Worm (Caenorhabditis elegans) whole organism, L2 larva: Measurements from ENCODE around the gene ttr-16.
A peak's percentile ranks its signal among the peaks of the same experiment; 100 is the strongest.

Experiments used
- C34F6.9 ChIP-seq: fragments of 150-350 bp; optimal IDR thresholded peaks from 2 replicates; lab custom pipeline; 2014; ENCODE audit warnings: missing biosample characterization, missing genetic modification characterization
- F13H6.1 ChIP-seq: sonication (generic microtip); optimal IDR thresholded peaks from 2 replicates; lab custom pipeline; 2016; ENCODE audit warnings: missing genetic modification characterization, missing compliant biosample characterization
- R02D3.7 ChIP-seq: fragments of 150-350 bp; optimal IDR thresholded peaks from 2 replicates; lab custom pipeline; 2014; ENCODE audit warnings: missing biosample characterization, missing genetic modification characterization
- ZK546.5 ChIP-seq: sonication (generic microtip); optimal IDR thresholded peaks from 2 replicates; lab custom pipeline; 2017; ENCODE audit warnings: missing biosample characterization, missing genetic modification characterization
- alr-1 ChIP-seq: fragments of 150-350 bp; optimal IDR thresholded peaks from 2 replicates; lab custom pipeline; 2014; ENCODE audit warnings: missing biosample characterization, missing genetic modification characterization
- aly-2 ChIP-seq: fragments of 150-350 bp; optimal IDR thresholded peaks from 2 replicates; lab custom pipeline; 2014; ENCODE audit warnings: missing biosample characterization, missing genetic modification characterization
- ama-1 ChIP-seq: fragments of 150-350 bp; optimal IDR thresholded peaks from 2 replicates; lab custom pipeline; 2018; ENCODE audit warnings: inconsistent platforms
- blmp-1 ChIP-seq: sonication (generic microtip); optimal IDR thresholded peaks from 2 replicates; lab custom pipeline; 2017; ENCODE audit warnings: missing genetic modification characterization, mild to moderate bottlenecking, missing compliant biosample characterization, antibody characterized with exemption, moderate library complexity; ENCODE audit not compliant: insufficient read depth
- ceh-16 ChIP-seq: fragments of 150-350 bp; optimal IDR thresholded peaks from 2 replicates; lab custom pipeline; 2014; ENCODE audit warnings: missing biosample characterization, missing genetic modification characterization
- ceh-82 ChIP-seq: fragments of 150-350 bp; optimal IDR thresholded peaks from 2 replicates; lab custom pipeline; 2014; ENCODE audit warnings: missing biosample characterization, missing genetic modification characterization
- crh-2 ChIP-seq: sonication (generic microtip); optimal IDR thresholded peaks from 2 replicates; lab custom pipeline; 2017; ENCODE audit warnings: missing biosample characterization, missing genetic modification characterization
- dmd-4 ChIP-seq: sonication (generic microtip); optimal IDR thresholded peaks from 2 replicates; lab custom pipeline; 2017; ENCODE audit warnings: missing biosample characterization, missing genetic modification characterization
- egl-27 ChIP-seq: sonication (generic microtip); optimal IDR thresholded peaks from 3 replicates; lab custom pipeline; 2017; ENCODE audit warnings: missing biosample characterization, missing genetic modification reagents, missing genetic modification characterization
- elt-1 ChIP-seq: fragments of 150-350 bp; optimal IDR thresholded peaks from 2 replicates; lab custom pipeline; 2014; ENCODE audit warnings: missing biosample characterization, missing genetic modification characterization
- fos-1 ChIP-seq: fragments of 150-350 bp; optimal IDR thresholded peaks from 2 replicates; lab custom pipeline; 2014; ENCODE audit warnings: missing biosample characterization, missing genetic modification characterization
- gmeb-1 ChIP-seq: fragments of 150-350 bp; optimal IDR thresholded peaks from 2 replicates; lab custom pipeline; 2014; ENCODE audit warnings: missing biosample characterization, missing genetic modification characterization
- lin-11 ChIP-seq: fragments of 150-350 bp; sonication (generic microtip); optimal IDR thresholded peaks from 2 replicates; lab custom pipeline; 2014; ENCODE audit warnings: missing biosample characterization, missing genetic modification characterization, inconsistent platforms, mixed read lengths
- lin-13 ChIP-seq: fragments of 150-350 bp; optimal IDR thresholded peaks from 2 replicates; lab custom pipeline; 2014; ENCODE audit warnings: missing biosample characterization, missing genetic modification reagents, missing genetic modification characterization
- lin-39 ChIP-seq: fragments of 150-350 bp; optimal IDR thresholded peaks from 2 replicates; lab custom pipeline; 2014; ENCODE audit warnings: missing biosample characterization, missing genetic modification reagents, missing genetic modification characterization
- lsy-2 ChIP-seq, 2 experiments: fragments of 150-350 bp in 1 of 2; sonication (generic microtip) in 1 of 2; optimal IDR thresholded peaks; 2 replicates each; lab custom pipeline; 2014 to 2017; ENCODE audit warnings: missing biosample characterization in 2 of 2, missing genetic modification characterization in 2 of 2
- mab-5 ChIP-seq: fragments of 150-350 bp; optimal IDR thresholded peaks from 2 replicates; lab custom pipeline; 2014; ENCODE audit warnings: missing biosample characterization, missing genetic modification characterization
- mbf-1 ChIP-seq: sonication (generic microtip); optimal IDR thresholded peaks from 2 replicates; lab custom pipeline; 2017; ENCODE audit warnings: missing biosample characterization, missing genetic modification characterization
- mdl-1 ChIP-seq, 2 experiments: fragments of 150-350 bp in 1 of 2; sonication (generic microtip) in 1 of 2; optimal IDR thresholded peaks; 2 replicates each; lab custom pipeline; 2017; ENCODE audit warnings: missing biosample characterization in 2 of 2, missing genetic modification characterization in 2 of 2
- nhr-10 ChIP-seq: sonication (generic microtip); optimal IDR thresholded peaks from 2 replicates; lab custom pipeline; 2017; ENCODE audit warnings: missing biosample characterization, missing genetic modification characterization
- nhr-11 ChIP-seq: fragments of 150-350 bp; optimal IDR thresholded peaks from 2 replicates; lab custom pipeline; 2014; ENCODE audit warnings: missing biosample characterization, missing genetic modification characterization
- nhr-12 ChIP-seq: fragments of 150-350 bp; optimal IDR thresholded peaks from 2 replicates; lab custom pipeline; 2014; ENCODE audit warnings: missing biosample characterization, missing genetic modification characterization
- nhr-129 ChIP-seq: fragments of 150-350 bp; optimal IDR thresholded peaks from 2 replicates; lab custom pipeline; 2014; ENCODE audit warnings: missing biosample characterization, missing genetic modification characterization
- nhr-21 ChIP-seq: fragments of 150-350 bp; optimal IDR thresholded peaks from 2 replicates; lab custom pipeline; 2014; ENCODE audit warnings: missing biosample characterization, missing genetic modification characterization
- nhr-23 ChIP-seq: fragments of 150-350 bp; optimal IDR thresholded peaks from 2 replicates; lab custom pipeline; 2014; ENCODE audit warnings: missing biosample characterization, missing genetic modification reagents, missing genetic modification characterization
- nhr-237 ChIP-seq: fragments of 150-350 bp; optimal IDR thresholded peaks from 2 replicates; lab custom pipeline; 2014; ENCODE audit warnings: missing biosample characterization, missing genetic modification characterization
- nhr-25 ChIP-seq: fragments of 150-350 bp; sonication (generic microtip); optimal IDR thresholded peaks from 3 replicates; lab custom pipeline; 2014; ENCODE audit warnings: missing biosample characterization, missing genetic modification characterization
- nhr-6 ChIP-seq: fragments of 150-350 bp; optimal IDR thresholded peaks from 2 replicates; lab custom pipeline; 2014; ENCODE audit warnings: missing biosample characterization, missing genetic modification characterization
- nhr-77 ChIP-seq: fragments of 150-350 bp; optimal IDR thresholded peaks from 2 replicates; lab custom pipeline; 2014; ENCODE audit warnings: missing biosample characterization, missing genetic modification characterization
- peb-1 ChIP-seq: fragments of 150-350 bp; optimal IDR thresholded peaks from 2 replicates; lab custom pipeline; 2014; ENCODE audit warnings: missing biosample characterization, missing genetic modification characterization
- sem-4 ChIP-seq: fragments of 150-350 bp; optimal IDR thresholded peaks from 2 replicates; lab custom pipeline; 2014; ENCODE audit warnings: missing biosample characterization, missing genetic modification reagents, missing genetic modification characterization
- skn-1 ChIP-seq: sonication (generic microtip); optimal IDR thresholded peaks from 2 replicates; lab custom pipeline; 2017; ENCODE audit warnings: missing biosample characterization, missing genetic modification characterization
- sma-3 ChIP-seq: sonication (generic microtip); optimal IDR thresholded peaks from 2 replicates; lab custom pipeline; 2016; ENCODE audit warnings: missing genetic modification reagents, missing genetic modification characterization, missing compliant biosample characterization
- sma-9 ChIP-seq, 2 experiments: fragments of 150-350 bp in 1 of 2; sonication (generic microtip) in 1 of 2; optimal IDR thresholded peaks; 2 replicates each; lab custom pipeline; 2014 to 2016; ENCODE audit warnings: missing genetic modification characterization in 2 of 2, mild to moderate bottlenecking in 1 of 2, missing biosample characterization in 1 of 2, missing compliant biosample characterization in 1 of 2, missing genetic modification reagents in 1 of 2, moderate library complexity in 1 of 2
- snpc-4 ChIP-seq: fragments of 150-350 bp; optimal IDR thresholded peaks from 2 replicates; lab custom pipeline; 2014; ENCODE audit warnings: missing biosample characterization, missing genetic modification characterization
- unc-55 ChIP-seq: fragments of 150-350 bp; sonication (generic microtip); optimal IDR thresholded peaks from 3 replicates; lab custom pipeline; 2014; ENCODE audit warnings: missing biosample characterization, missing genetic modification reagents, missing genetic modification characterization
- unc-62 ChIP-seq: fragments of 150-350 bp; optimal IDR thresholded peaks from 2 replicates; lab custom pipeline; 2014; ENCODE audit warnings: missing biosample characterization, missing genetic modification reagents, missing genetic modification characterization
- zag-1 ChIP-seq: fragments of 150-350 bp; optimal IDR thresholded peaks from 2 replicates; lab custom pipeline; 2014; ENCODE audit warnings: missing biosample characterization, missing genetic modification characterization
- ztf-1 ChIP-seq: fragments of 200-800 bp; sonication (Bioruptor generic); conservative IDR thresholded peaks from 2 replicates; pipeline ENCODE4 v1.3.6; 2022; ENCODE audit warnings: missing genetic modification characterization, missing compliant biosample characterization
- ztf-11 ChIP-seq: sonication (generic microtip); optimal IDR thresholded peaks from 2 replicates; lab custom pipeline; 2017; ENCODE audit warnings: missing biosample characterization, missing genetic modification characterization
- ztf-4 ChIP-seq: fragments of 150-350 bp; optimal IDR thresholded peaks from 2 replicates; lab custom pipeline; 2014; ENCODE audit warnings: missing biosample characterization, missing genetic modification characterization

ttr-16 gene

ce11 chrIV:11038618-11038664 is 25.5 kb downstream of the ttr-16 start, which contains the start of gene kdin-1:
kdin-1 (plus strand) TSS chrIV:11038655.
- TF ChIP-seq ceh-82 (tag; lab: Kevin White, UChicago): no peak
- no peak for TF ChIP-seq ztf-1 (GFP tag; lab: Robert Waterston, UW)

ce11 chrIV:11038218-11038617 is 25.7 kb downstream of the ttr-16 start:
- no peak for TF ChIP-seq ztf-4

DNA sequence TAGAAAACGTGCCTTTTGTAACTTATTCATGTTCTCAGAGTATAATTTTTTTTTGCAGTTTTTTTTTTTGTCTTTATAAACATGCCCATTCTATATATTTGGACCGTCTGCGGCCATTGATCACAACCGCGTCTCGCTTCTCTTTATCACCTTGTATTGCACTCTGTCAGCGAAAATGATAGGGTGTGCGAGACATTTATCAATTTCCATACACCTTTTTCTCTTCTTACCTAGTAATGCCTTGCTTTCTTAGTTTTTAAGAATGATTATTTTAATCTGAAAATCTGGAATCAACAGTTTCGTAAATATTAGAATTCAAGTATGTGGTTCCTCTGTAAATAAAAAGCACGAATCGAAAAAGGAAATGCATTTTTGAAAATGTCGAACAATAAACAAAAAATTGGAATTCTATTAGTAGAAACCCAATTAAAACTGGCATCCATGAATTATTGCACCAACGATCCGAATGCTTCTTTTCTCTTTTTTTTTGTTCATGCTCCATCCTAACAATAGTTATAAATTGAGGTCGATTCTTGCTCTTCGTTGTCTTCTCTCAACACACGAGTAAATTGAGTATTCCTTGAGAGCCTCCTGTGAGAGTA is 26.7 kb downstream of the ttr-16 start:
- TF ChIP-seq unc-62 (GFP tag; lab: Kevin White, UChicago) (no peak), ceh-82 (tag; lab: Kevin White, UChicago) (no peak), zag-1 (tag; lab: Kevin White, UChicago) (peak; percentile 22), ZK546.5 (tag; lab: Kevin White, UChicago) (no peak), nhr-237 (tag; lab: Kevin White, UChicago) (no peak), nhr-77 (tag; lab: Kevin White, UChicago) (no peak), sma-9 (GFP tag; optimal IDR thresholded peaks at IDR 0.05; lab: Kevin White, UChicago) (no peak), sma-9 (tag; optimal IDR thresholded peaks at IDR 0.05; lab: Kevin White, UChicago) (no peak), egl-27 (tag; lab: Kevin White, UChicago) (no peak), ama-1 (lab: Kevin White, UChicago) (no peak), lin-39 (no peak), lin-13 (no peak), blmp-1 (tag; lab: Kevin White, UChicago) (no peak), nhr-10 (no peak), ztf-1 (GFP tag; lab: Robert Waterston, UW) (no peak), nhr-25 (tag; lab: Kevin White, UChicago) (no peak), fos-1 (peak; percentile 73), nhr-6 (no peak), mdl-1 (tag; optimal IDR thresholded peaks at IDR 0.05; lab: Kevin White, UChicago) (no peak), mab-5 (tag; lab: Kevin White, UChicago) (no peak), snpc-4 (no peak), nhr-23 (tag; lab: Kevin White, UChicago) (no peak), nhr-129 (tag; lab: Kevin White, UChicago) (no peak), gmeb-1 (tag; lab: Kevin White, UChicago) (no peak), lsy-2 (tag; optimal IDR thresholded peaks at IDR 0.05; lab: Kevin White, UChicago) (peak in 1 of 2 experiments; percentile 33)

DNA sequence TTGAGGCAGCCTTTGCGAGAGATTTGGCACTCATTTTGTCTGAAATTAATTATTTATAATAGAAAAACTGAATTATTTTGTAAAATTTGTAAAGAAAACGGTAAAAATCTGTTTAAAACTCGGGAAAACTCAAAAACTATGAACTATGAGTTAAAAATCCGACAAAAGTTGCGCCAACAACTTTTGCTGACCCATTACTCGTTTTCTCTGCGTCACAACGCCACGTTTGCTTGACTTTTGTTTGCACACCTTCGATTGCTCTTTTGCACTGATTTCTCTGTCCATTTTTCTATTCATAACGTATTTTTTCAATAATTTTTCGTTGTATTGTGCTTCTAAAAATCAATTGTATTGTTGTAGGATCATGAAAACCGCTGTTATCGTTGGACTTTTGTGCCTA is 27.7 kb downstream of the ttr-16 start, which contains the start of gene fkb-1:
TSS of gene fkb-1 (plus strand) at position 361 of the 400 bp plus-strand sequence.
- TF ChIP-seq alr-1 (tag; lab: Kevin White, UChicago): no peak
- TF ChIP-seq ceh-16: no peak
- TF ChIP-seq crh-2: peak; percentile 98
- no peak for TF ChIP-seq mbf-1 (tag; lab: Kevin White, UChicago)
- TF ChIP-seq blmp-1 (tag; lab: Kevin White, UChicago): no peak
- no peak for TF ChIP-seq nhr-11 (tag; lab: Kevin White, UChicago)
- peak; percentile 59 for TF ChIP-seq F13H6.1 (tag; lab: Kevin White, UChicago)
- no peak for TF ChIP-seq mab-5 (tag; lab: Kevin White, UChicago)
- no peak for TF ChIP-seq ztf-11 (tag; lab: Kevin White, UChicago)
- TF ChIP-seq egl-27 (tag; lab: Kevin White, UChicago): no peak
- no peak for TF ChIP-seq nhr-12
- peak; percentile 87 for TF ChIP-seq C34F6.9 (tag; lab: Kevin White, UChicago)
- peak; percentile 42 for TF ChIP-seq sem-4
- peak; percentile 77 for TF ChIP-seq gmeb-1 (tag; lab: Kevin White, UChicago)
- TF ChIP-seq nhr-237 (tag; lab: Kevin White, UChicago): no peak
- TF ChIP-seq R02D3.7 (tag; lab: Kevin White, UChicago): no peak
- no peak for TF ChIP-seq unc-62 (GFP tag; lab: Kevin White, UChicago)
- no peak for TF ChIP-seq elt-1 (tag; lab: Kevin White, UChicago)
- no peak for TF ChIP-seq lin-39
- no peak for TF ChIP-seq ztf-1 (GFP tag; lab: Robert Waterston, UW)
- TF ChIP-seq nhr-21 (tag; lab: Kevin White, UChicago): peak; percentile 19
- TF ChIP-seq zag-1 (tag; lab: Kevin White, UChicago): peak; percentile 77
- peak; percentile 49 to 83 for TF ChIP-seq lsy-2 (tag; optimal IDR thresholded peaks at IDR 0.05; lab: Kevin White, UChicago)
- TF ChIP-seq nhr-25 (tag; lab: Kevin White, UChicago): peak; percentile 38
- TF ChIP-seq dmd-4 (tag; lab: Kevin White, UChicago): no peak
- peak; percentile 32 for TF ChIP-seq sma-3 (GFP tag; lab: Kevin White, UChicago)
- peak; percentile 76 for TF ChIP-seq sma-9 (GFP tag; optimal IDR thresholded peaks at IDR 0.05; lab: Kevin White, UChicago)
- TF ChIP-seq sma-9 (tag; optimal IDR thresholded peaks at IDR 0.05; lab: Kevin White, UChicago): no peak
- no peak for TF ChIP-seq mdl-1 (tag; optimal IDR thresholded peaks at IDR 0.05; lab: Kevin White, UChicago)
- no peak for TF ChIP-seq ZK546.5 (tag; lab: Kevin White, UChicago)
- TF ChIP-seq peb-1 (tag; lab: Kevin White, UChicago): no peak
- no peak for TF ChIP-seq aly-2
- TF ChIP-seq lin-13: peak; percentile 50
- TF ChIP-seq fos-1: peak; percentile 74
- TF ChIP-seq ceh-82 (tag; lab: Kevin White, UChicago): no peak
- no peak for TF ChIP-seq nhr-10
- peak; percentile 45 for TF ChIP-seq nhr-6
- no peak for TF ChIP-seq ama-1 (lab: Kevin White, UChicago)
- TF ChIP-seq snpc-4: no peak
- TF ChIP-seq unc-55: peak; percentile 79
- TF ChIP-seq skn-1: no peak
- no peak for TF ChIP-seq ztf-4
- peak; percentile 44 for TF ChIP-seq lin-11 (tag; lab: Kevin White, UChicago)
- TF ChIP-seq nhr-23 (tag; lab: Kevin White, UChicago): no peak
